Fruit fly (Drosophila melanogaster) whole organism, wandering third instar larva: ENCODE results near the gene MBD-R2.

Source experiments
- Abd-B ChIP-seq: fragments of >200 bp; optimal IDR thresholded peaks from 2 replicates; lab custom pipeline; 2017; ENCODE audit warnings: missing biosample characterization, missing genetic modification characterization
- Dfd ChIP-seq: fragments of >200 bp; optimal IDR thresholded peaks from 2 replicates; lab custom pipeline; 2017; ENCODE audit warnings: missing biosample characterization, missing genetic modification characterization
- GATAd ChIP-seq: sonication (Bioruptor generic); optimal IDR thresholded peaks from 2 replicates; lab custom pipeline; 2016; ENCODE audit warnings: missing biosample characterization, missing genetic modification characterization
- N ChIP-seq: fragments of >200 bp; optimal IDR thresholded peaks from 2 replicates; lab custom pipeline; 2018; ENCODE audit warnings: missing biosample characterization, missing external identifiers, missing genetic modification characterization
- OdsH ChIP-seq: fragments of 200-800 bp; sonication (Bioruptor generic); optimal IDR thresholded peaks from 2 replicates; lab custom pipeline; 2016; ENCODE audit warnings: missing biosample characterization, mild to moderate bottlenecking, missing genetic modification characterization
- brk ChIP-seq: fragments of 200-800 bp; sonication (Bioruptor generic); optimal IDR thresholded peaks from 2 replicates; lab custom pipeline; 2016; ENCODE audit warnings: missing biosample characterization, mild to moderate bottlenecking, missing genetic modification characterization
- dmrt93B ChIP-seq: fragments of 200-800 bp; sonication (Bioruptor generic); optimal IDR thresholded peaks from 2 replicates; lab custom pipeline; 2018; ENCODE audit warnings: missing biosample characterization, mild to moderate bottlenecking, missing genetic modification characterization
- foxo ChIP-seq, 2 experiments: fragments of 200-800 bp; sonication (Bioruptor generic); optimal IDR thresholded peaks; 2 replicates in 1 of 2; 3 replicates in 1 of 2; lab custom pipeline; 2016 to 2017; ENCODE audit warnings: missing biosample characterization in 2 of 2, missing genetic modification characterization in 2 of 2
- h ChIP-seq: fragments of 200-800 bp; sonication (Bioruptor generic); optimal IDR thresholded peaks from 3 replicates; lab custom pipeline; 2016; ENCODE audit warnings: missing biosample characterization, mild to moderate bottlenecking, missing genetic modification characterization
- jim ChIP-seq: fragments of 175-275, 200-325 bp; sonication (Bioruptor generic); optimal IDR thresholded peaks from 2 replicates; lab custom pipeline; 2016; ENCODE audit warnings: missing biosample characterization, mild to moderate bottlenecking, missing genetic modification characterization
- lola ChIP-seq: fragments of >200 bp; optimal IDR thresholded peaks from 2 replicates; lab custom pipeline; 2017; ENCODE audit warnings: missing biosample characterization, missing genetic modification characterization
- psq ChIP-seq: fragments of 200-800 bp; sonication (Bioruptor generic); optimal IDR thresholded peaks from 3 replicates; lab custom pipeline; 2017; ENCODE audit warnings: missing biosample characterization, mild to moderate bottlenecking, missing genetic modification characterization, moderate library complexity

DNA sequence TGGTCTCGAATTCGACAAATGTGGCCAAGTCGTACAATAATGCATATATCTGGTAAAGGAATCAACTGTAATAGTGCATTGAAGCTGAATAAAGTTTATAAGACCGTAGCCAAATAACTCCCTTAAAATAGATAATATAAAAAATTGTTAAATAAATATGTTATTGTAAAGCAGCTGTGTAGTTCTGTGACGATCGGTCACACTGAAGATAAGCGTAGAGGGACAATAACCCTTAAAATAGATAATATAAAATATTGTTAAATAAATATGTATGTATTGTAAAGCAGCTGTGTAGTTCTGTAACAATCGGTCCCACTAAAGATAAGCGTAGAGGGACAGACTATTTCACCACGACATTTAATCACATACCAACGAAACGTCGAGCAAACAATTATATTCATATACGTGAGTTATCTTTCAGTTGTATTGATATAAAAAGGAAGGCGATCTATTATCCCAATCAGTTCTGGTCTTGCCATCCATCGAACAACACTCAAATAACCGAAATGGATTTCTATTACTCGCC is 19.3 kb upstream of the MBD-R2 start, which contains the start of gene GstD5:
- no peak for TF ChIP-seq h
- TF ChIP-seq Dfd (GFP tag; lab: Kevin White, UChicago): no peak
- no peak for TF ChIP-seq psq (GFP tag; lab: Kevin White, UChicago)
- TF ChIP-seq foxo (GFP tag; optimal IDR thresholded peaks at IDR 0.05; lab: Kevin White, UChicago): no peak
- TF ChIP-seq OdsH (GFP tag; lab: Kevin White, UChicago): no peak
- no peak for TF ChIP-seq brk (GFP tag; lab: Kevin White, UChicago)
- TF ChIP-seq GATAd (GFP tag; lab: Kevin White, UChicago): no peak
- no peak for TF ChIP-seq Abd-B
- TF ChIP-seq dmrt93B (GFP tag; lab: Kevin White, UChicago): no peak
- TF ChIP-seq jim: no peak
- TF ChIP-seq N (GFP tag; lab: Kevin White, UChicago): no peak
- TF ChIP-seq lola (GFP tag; lab: Kevin White, UChicago): no peak
